Fruit fly (Drosophila melanogaster) whole organism, embryonic: ENCODE results near the gene CG6574.

Experiments used
- CG1024 ChIP-seq: fragments of 200-800 bp; sonication (Bioruptor generic); IDR thresholded peaks from 2 replicates; pipeline ENCODE4 v1.3.6; 2022; ENCODE audit warnings: missing biosample characterization, missing genetic modification characterization
- CG14014 ChIP-seq: fragments of 200-800 bp; sonication (Bioruptor generic); IDR thresholded peaks from 2 replicates; pipeline ENCODE4 v1.3.6; 2022; ENCODE audit warnings: missing biosample characterization, missing genetic modification characterization
- CG9932 ChIP-seq: fragments of 200-800 bp; sonication (Bioruptor generic); IDR thresholded peaks from 2 replicates; pipeline ENCODE4 v1.3.6; 2022; ENCODE audit warnings: missing biosample characterization, missing genetic modification characterization
- Dll ChIP-seq: fragments of 200-800 bp; sonication (Bioruptor generic); IDR thresholded peaks from 4 replicates; pipeline ENCODE4 v1.3.6; 2022; ENCODE audit warnings: missing biosample characterization, missing genetic modification characterization; ENCODE audit not compliant: partially characterized antibody
- Fer2 ChIP-seq: fragments of 200-800 bp; sonication (Bioruptor generic); optimal IDR thresholded peaks from 2 replicates; lab custom pipeline; 2018; ENCODE audit warnings: missing biosample characterization, mild to moderate bottlenecking, missing genetic modification characterization, moderate library complexity
- Hr3 ChIP-seq: fragments of 200-800 bp; sonication (Bioruptor generic); optimal IDR thresholded peaks from 3 replicates; lab custom pipeline; 2016; ENCODE audit warnings: missing biosample characterization, missing genetic modification characterization
- abd-A ChIP-seq: fragments of 200-800 bp; sonication (Bioruptor generic); optimal IDR thresholded peaks from 3 replicates; lab custom pipeline; 2019; ENCODE audit warnings: missing biosample characterization, mild to moderate bottlenecking, missing genetic modification characterization, moderate library complexity

DNA sequence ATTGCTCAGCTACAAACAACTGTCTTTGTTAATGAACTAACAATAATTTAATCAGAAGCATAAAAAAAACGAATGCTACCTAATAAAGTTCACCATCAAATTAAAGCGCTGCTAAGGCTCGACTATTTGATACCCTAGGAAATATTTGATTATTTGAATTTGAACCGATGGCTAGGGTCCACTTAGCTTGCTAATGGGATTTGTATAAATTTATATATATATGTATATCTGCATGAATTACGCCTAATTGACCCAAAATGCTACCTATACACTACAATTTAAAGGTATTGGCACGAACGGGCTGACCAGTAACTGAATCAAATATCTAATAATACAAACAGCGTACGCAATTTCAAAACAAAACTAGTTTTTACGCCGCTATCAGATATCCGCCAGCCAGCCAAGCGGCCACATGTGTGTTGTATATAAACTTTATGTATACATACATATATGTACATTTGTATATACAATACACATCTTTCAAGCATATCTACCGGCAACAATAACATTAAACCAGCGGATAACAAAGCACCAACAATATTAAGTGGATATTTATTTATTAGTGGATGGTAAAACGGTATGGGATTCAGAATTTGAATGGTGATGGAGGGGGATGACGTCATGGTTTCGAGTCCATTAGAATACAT lies 21.4 kb upstream of the CG6574 start:
- TF ChIP-seq Fer2 (tag; lab: Kevin White, UChicago) (peak; percentile 46), CG14014 (GFP tag; lab: Robert Waterston, UW) (peak; percentile 80), CG9932 (peak; percentile 83), Hr3 (GFP tag; lab: Kevin White, UChicago) (peak; percentile 27), abd-A (tag; lab: Kevin White, UChicago) (peak; percentile 82), Dll (GFP tag; lab: Robert Waterston, UW) (no peak), CG1024 (GFP tag; lab: Robert Waterston, UW) (peak; percentile 65; the same call in 1 of the 2 replicates)
